Worm (Caenorhabditis elegans) whole organism, L4 larva: ENCODE measurements around the gene C16C10.2.

Experiments used
- F10B5.3 ChIP-seq: sonication (generic microtip); optimal IDR thresholded peaks from 2 replicates; lab custom pipeline; 2016; ENCODE audit warnings: mild to moderate bottlenecking, missing genetic modification characterization, missing compliant biosample characterization
- F26F4.8 ChIP-seq: fragments of 200-800 bp; sonication (Bioruptor generic); conservative IDR thresholded peaks from 2 replicates; pipeline ENCODE4 v1.3.6; 2022; ENCODE audit warnings: missing genetic modification characterization, missing compliant biosample characterization
- F44E2.7 ChIP-seq: fragments of 200-800 bp; sonication (Bioruptor generic); IDR thresholded peaks from 2 replicates; pipeline ENCODE4 v2.1.2; 2022; ENCODE audit warnings: missing genetic modification characterization, missing compliant biosample characterization
- R02D3.7 ChIP-seq: fragments of 150-350 bp; sonication (generic microtip); optimal IDR thresholded peaks from 3 replicates; lab custom pipeline; 2014; ENCODE audit warnings: missing biosample characterization, missing genetic modification characterization
- T20F7.1 ChIP-seq: fragments of 200-800 bp; sonication (Bioruptor generic); optimal IDR thresholded peaks from 2 replicates; lab custom pipeline; 2018; ENCODE audit warnings: mild to moderate bottlenecking, missing genetic modification characterization, missing compliant biosample characterization
- T26A8.4 ChIP-seq: fragments of 200-800 bp; sonication (Bioruptor generic); IDR thresholded peaks from 2 replicates; pipeline ENCODE4 v1.3.6; 2022; ENCODE audit warnings: missing genetic modification characterization, missing compliant biosample characterization
- Y5F2A.4 ChIP-seq: fragments of 200-800 bp; sonication (Bioruptor generic); optimal IDR thresholded peaks from 2 replicates; lab custom pipeline; 2018; ENCODE audit warnings: mild to moderate bottlenecking, missing genetic modification characterization, missing compliant biosample characterization
- ZK546.5 ChIP-seq, 2 experiments: sonication (generic microtip); optimal IDR thresholded peaks; 2 replicates each; lab custom pipeline; 2017; ENCODE audit warnings: missing biosample characterization in 2 of 2, missing genetic modification characterization in 2 of 2
- ceh-20 ChIP-seq: fragments of 200-800 bp; sonication (Bioruptor generic); IDR thresholded peaks from 2 replicates; pipeline ENCODE4 v1.3.6; 2022; ENCODE audit warnings: missing genetic modification reagents, missing genetic modification characterization, missing compliant biosample characterization
- ceh-44 ChIP-seq: fragments of 200-800 bp; sonication (Bioruptor generic); IDR thresholded peaks from 2 replicates; pipeline ENCODE4 v1.3.6; 2022; ENCODE audit warnings: missing genetic modification reagents, missing genetic modification characterization, missing compliant biosample characterization
- ceh-82 ChIP-seq: sonication (generic microtip); optimal IDR thresholded peaks from 2 replicates; lab custom pipeline; 2017; ENCODE audit warnings: missing biosample characterization, missing genetic modification characterization
- cey-2 ChIP-seq: sonication (generic microtip); optimal IDR thresholded peaks from 3 replicates; lab custom pipeline; 2017; ENCODE audit warnings: missing genetic modification characterization, mild to moderate bottlenecking, missing compliant biosample characterization, antibody characterized with exemption, borderline replicate concordance; ENCODE audit not compliant: insufficient read depth
- daf-16 ChIP-seq, 3 experiments: sonication (generic microtip); optimal IDR thresholded peaks; 2 replicates each; lab custom pipeline; 2016 to 2017; ENCODE audit warnings: missing genetic modification characterization in 3 of 3, missing genetic modification reagents in 3 of 3, mild to moderate bottlenecking in 2 of 3, missing compliant biosample characterization in 2 of 3, missing biosample characterization in 1 of 3, moderate library complexity in 1 of 3
- daf-19 ChIP-seq: fragments of 200-800 bp; sonication (Bioruptor generic); conservative IDR thresholded peaks from 2 replicates; pipeline ENCODE4 v1.3.6; 2022; ENCODE audit warnings: missing genetic modification characterization, missing compliant biosample characterization
- dmd-9 ChIP-seq: fragments of 200-800 bp; sonication (Bioruptor generic); IDR thresholded peaks from 2 replicates; pipeline ENCODE4 v1.3.6; 2022; ENCODE audit warnings: missing genetic modification reagents, missing genetic modification characterization, missing compliant biosample characterization
- dpl-1 ChIP-seq: fragments of 150-350 bp; optimal IDR thresholded peaks from 2 replicates; lab custom pipeline; 2014; ENCODE audit warnings: missing biosample characterization, missing genetic modification reagents, missing genetic modification characterization
- egl-27 ChIP-seq: sonication (generic microtip); optimal IDR thresholded peaks from 3 replicates; lab custom pipeline; 2017; ENCODE audit warnings: missing biosample characterization, missing genetic modification reagents, missing genetic modification characterization
- hif-1 ChIP-seq, 2 experiments: sonication (generic microtip); optimal IDR thresholded peaks; 2 replicates each; lab custom pipeline; 2016 to 2017; ENCODE audit warnings: missing compliant biosample characterization in 2 of 2, missing genetic modification characterization in 2 of 2, missing genetic modification reagents in 2 of 2, missing genotype in 2 of 2, mild to moderate bottlenecking in 1 of 2
- hmg-1.1 ChIP-seq: fragments of 200-800 bp; sonication (Bioruptor generic); IDR thresholded peaks from 2 replicates; pipeline ENCODE4 v1.3.6; 2022; ENCODE audit warnings: missing genetic modification reagents, missing genetic modification characterization, missing compliant biosample characterization
- jun-1 ChIP-seq: fragments of 150-350 bp; optimal IDR thresholded peaks from 2 replicates; lab custom pipeline; 2014; ENCODE audit warnings: missing biosample characterization, missing genetic modification reagents, missing genetic modification characterization
- lim-7 ChIP-seq: fragments of 200-800 bp; sonication (Bioruptor generic); IDR thresholded peaks from 2 replicates; pipeline ENCODE4 v1.3.6; 2022; ENCODE audit warnings: missing genetic modification characterization, missing compliant biosample characterization
- lin-1 ChIP-seq: fragments of 200-800 bp; sonication (Bioruptor generic); IDR thresholded peaks from 2 replicates; pipeline ENCODE4 v1.3.6; 2022; ENCODE audit warnings: missing genetic modification reagents, missing genetic modification characterization, missing compliant biosample characterization
- lin-39 ChIP-seq: fragments of 150-350 bp; optimal IDR thresholded peaks from 2 replicates; lab custom pipeline; 2014; ENCODE audit warnings: missing biosample characterization, missing genetic modification reagents, missing genetic modification characterization
- lir-3 ChIP-seq: sonication (generic microtip); optimal IDR thresholded peaks from 2 replicates; lab custom pipeline; 2016; ENCODE audit warnings: mild to moderate bottlenecking, missing genetic modification characterization, missing compliant biosample characterization
- mdl-1 ChIP-seq, 2 experiments: fragments of 150-350 bp in 1 of 2; sonication (generic microtip) in 1 of 2; optimal IDR thresholded peaks; 2 replicates each; lab custom pipeline; 2014 to 2017; ENCODE audit warnings: missing biosample characterization in 2 of 2, missing genetic modification characterization in 2 of 2
- mdt-29 ChIP-seq: fragments of 200-800 bp; sonication (Bioruptor generic); IDR thresholded peaks from 2 replicates; pipeline ENCODE4 v1.3.6; 2022; ENCODE audit warnings: missing genetic modification reagents, missing genetic modification characterization, missing compliant biosample characterization
- mep-1 ChIP-seq: fragments of 150-350 bp; sonication (generic microtip); optimal IDR thresholded peaks from 3 replicates; lab custom pipeline; 2014; ENCODE audit warnings: missing biosample characterization, missing genetic modification characterization
- mes-2 ChIP-seq: sonication (generic microtip); optimal IDR thresholded peaks from 2 replicates; lab custom pipeline; 2016; ENCODE audit warnings: missing genotype, mild to moderate bottlenecking, missing genetic modification characterization, missing compliant biosample characterization; ENCODE audit not compliant: poor library complexity, severe bottlenecking
- mxl-2 ChIP-seq: fragments of 200-800 bp; sonication (Bioruptor generic); conservative IDR thresholded peaks from 2 replicates; pipeline ENCODE4 v1.3.6; 2022; ENCODE audit warnings: missing genetic modification reagents, missing genetic modification characterization, missing compliant biosample characterization
- mxl-3 ChIP-seq: fragments of 200-800 bp; sonication (Bioruptor generic); optimal IDR thresholded peaks from 2 replicates; lab custom pipeline; 2018; ENCODE audit warnings: mild to moderate bottlenecking, missing genetic modification characterization, missing compliant biosample characterization
- nhr-25 ChIP-seq: sonication (generic microtip); optimal IDR thresholded peaks from 2 replicates; lab custom pipeline; 2017; ENCODE audit warnings: missing genetic modification characterization, mild to moderate bottlenecking, missing compliant biosample characterization, antibody characterized with exemption, moderate library complexity, borderline replicate concordance; ENCODE audit not compliant: insufficient read depth
- nhr-41 ChIP-seq: fragments of 200-800 bp; sonication (Bioruptor generic); IDR thresholded peaks from 2 replicates; pipeline ENCODE4 v1.3.6; 2022; ENCODE audit warnings: missing genetic modification reagents, missing genetic modification characterization, missing compliant biosample characterization
- nhr-42 ChIP-seq: fragments of 200-800 bp; sonication (Bioruptor generic); IDR thresholded peaks from 2 replicates; pipeline ENCODE4 v1.3.6; 2022; ENCODE audit warnings: missing genetic modification characterization, missing compliant biosample characterization
- nhr-48 ChIP-seq: sonication (generic microtip); optimal IDR thresholded peaks from 2 replicates; lab custom pipeline; 2016; ENCODE audit warnings: mild to moderate bottlenecking, missing genetic modification characterization, missing compliant biosample characterization
- nhr-6 ChIP-seq: fragments of 150-350 bp; optimal IDR thresholded peaks from 2 replicates; lab custom pipeline; 2014; ENCODE audit warnings: missing biosample characterization, missing genetic modification characterization
- nhr-76 ChIP-seq: fragments of 150-350 bp; optimal IDR thresholded peaks from 2 replicates; lab custom pipeline; 2014; ENCODE audit warnings: missing biosample characterization, missing genetic modification characterization
- rbr-2 ChIP-seq: sonication (generic microtip); optimal IDR thresholded peaks from 2 replicates; lab custom pipeline; 2016; ENCODE audit warnings: missing genotype, missing genetic modification characterization, missing compliant biosample characterization
- set-16 ChIP-seq: fragments of 200-800 bp; sonication (Bioruptor generic); IDR thresholded peaks from 2 replicates; pipeline ENCODE4 v1.3.6; 2022; ENCODE audit warnings: missing genetic modification reagents, missing genetic modification characterization, missing compliant biosample characterization
- skn-1 ChIP-seq: fragments of 150-350 bp; optimal IDR thresholded peaks from 2 replicates; lab custom pipeline; 2014; ENCODE audit warnings: missing biosample characterization, missing genetic modification characterization
- snpc-1.2 ChIP-seq: fragments of 200-800 bp; sonication (Bioruptor generic); IDR thresholded peaks from 2 replicates; pipeline ENCODE4 v1.3.6; 2022; ENCODE audit warnings: missing genetic modification reagents, missing genetic modification characterization, missing compliant biosample characterization
- snpc-4 ChIP-seq: fragments of 150-350 bp; optimal IDR thresholded peaks from 2 replicates; lab custom pipeline; 2014; ENCODE audit warnings: missing biosample characterization, missing genetic modification characterization
- spr-1 ChIP-seq: sonication (generic microtip); optimal IDR thresholded peaks from 2 replicates; lab custom pipeline; 2016; ENCODE audit warnings: mild to moderate bottlenecking, missing genetic modification characterization, missing compliant biosample characterization
- unc-130 ChIP-seq: sonication (generic microtip); optimal IDR thresholded peaks from 2 replicates; lab custom pipeline; 2016; ENCODE audit warnings: missing genetic modification reagents, missing genetic modification characterization, missing compliant biosample characterization
- unc-62 ChIP-seq, 3 experiments: fragments of 150-350 bp in 1 of 3; sonication (generic microtip); optimal IDR thresholded peaks in 2 of 3; peaks in 1 of 3; 1 replicate in 1 of 3; 2 replicates in 2 of 3; lab custom pipeline; 2014 to 2017; ENCODE audit warnings: missing biosample characterization in 3 of 3, missing genetic modification characterization in 3 of 3, missing genetic modification reagents in 3 of 3, missing genotype in 1 of 3
- vab-7 ChIP-seq: fragments of 200-800 bp; sonication (Bioruptor generic); IDR thresholded peaks from 2 replicates; pipeline ENCODE4 v1.3.6; 2022; ENCODE audit warnings: missing genetic modification reagents, missing genetic modification characterization, missing compliant biosample characterization
- zag-1 ChIP-seq: fragments of 150-350 bp; optimal IDR thresholded peaks from 2 replicates; lab custom pipeline; 2014; ENCODE audit warnings: missing biosample characterization, missing genetic modification characterization
- zfp-2 ChIP-seq: sonication (generic microtip); optimal IDR thresholded peaks from 2 replicates; lab custom pipeline; 2016; ENCODE audit warnings: mild to moderate bottlenecking, missing genetic modification characterization, missing compliant biosample characterization

C16C10.2 gene

ce11 chrIII:4196988-4197384, 18.5 kb upstream of the C16C10.2 start, which contains the start of gene asd-1:
Gene asd-1, plus strand, starts transcription at chrIII:4197285.
- TF ChIP-seq R02D3.7 (tag; lab: Kevin White, UChicago) (no peak), lin-39 (tag; lab: Kevin White, UChicago) (no peak), egl-27 (tag; lab: Kevin White, UChicago) (no peak), mxl-3 (GFP tag; lab: Kevin White, UChicago) (no peak), nhr-41 (GFP tag; lab: Robert Waterston, UW) (no peak), lim-7 (GFP tag; lab: Robert Waterston, UW) (no peak), jun-1 (tag; lab: Kevin White, UChicago) (no peak), nhr-76 (no peak), unc-130 (no peak), hmg-1.1 (no peak), zfp-2 (tag; lab: Kevin White, UChicago) (no peak), cey-2 (tag; lab: Kevin White, UChicago) (no peak)
- TF ChIP-seq, all 104 proteins: peak for 0

ce11 chrIII:4196301-4196987, 18.0 kb upstream of the C16C10.2 start:
- TF ChIP-seq daf-19 (GFP tag; lab: Robert Waterston, UW) (no peak), ceh-82 (tag; lab: Kevin White, UChicago) (no peak), mdt-29 (GFP tag; lab: Robert Waterston, UW) (no peak), rbr-2 (tag; lab: Kevin White, UChicago) (peak; percentile 45), ceh-20 (GFP tag; lab: Robert Waterston, UW) (no peak), mdl-1 (tag; optimal IDR thresholded peaks at IDR 0.05; lab: Kevin White, UChicago) (peak; percentile 80 to 91), nhr-41 (GFP tag; lab: Robert Waterston, UW) (no peak), T20F7.1 (GFP tag; lab: Kevin White, UChicago) (no peak), lim-7 (GFP tag; lab: Robert Waterston, UW) (no peak), set-16 (GFP tag; lab: Robert Waterston, UW) (no peak), dmd-9 (GFP tag; lab: Robert Waterston, UW) (no peak), F10B5.3 (tag; lab: Kevin White, UChicago) (no peak), lin-1 (GFP tag; lab: Robert Waterston, UW) (no peak), dpl-1 (GFP tag; lab: Kevin White, UChicago) (peak; percentile 42), spr-1 (tag; lab: Kevin White, UChicago) (no peak), mep-1 (tag; lab: Kevin White, UChicago) (peak; percentile 65), F26F4.8 (GFP tag; lab: Robert Waterston, UW) (no peak), ZK546.5 (tag; optimal IDR thresholded peaks at IDR 0.05; lab: Kevin White, UChicago) (no peak), unc-62 (GFP tag; optimal IDR thresholded peaks at IDR 0.05 in 1 of 2; lab: Kevin White, UChicago) (no peak), unc-62 (tag; optimal IDR thresholded peaks at IDR 0.05; lab: Kevin White, UChicago) (no peak), Y5F2A.4 (GFP tag; lab: Kevin White, UChicago) (no peak), nhr-25 (tag; lab: Kevin White, UChicago) (no peak), ceh-44 (GFP tag; lab: Robert Waterston, UW) (no peak), nhr-42 (GFP tag; lab: Robert Waterston, UW) (no peak), daf-16 (GFP tag; optimal IDR thresholded peaks at IDR 0.05; lab: Kevin White, UChicago) (no peak), daf-16 (tag; optimal IDR thresholded peaks at IDR 0.05; lab: Kevin White, UChicago) (no peak), skn-1 (no peak), mxl-2 (GFP tag; lab: Robert Waterston, UW) (no peak), lir-3 (no peak), nhr-48 (tag; lab: Kevin White, UChicago) (no peak), T26A8.4 (no peak), nhr-6 (tag; lab: Kevin White, UChicago) (peak; percentile 45), F44E2.7 (no peak), hif-1 (tag; optimal IDR thresholded peaks at IDR 0.05; lab: Kevin White, UChicago) (peak in 1 of 2 experiments; percentile 67), vab-7 (GFP tag; lab: Robert Waterston, UW) (no peak), R02D3.7 (tag; lab: Kevin White, UChicago) (no peak), mes-2 (tag; lab: Kevin White, UChicago) (peak; percentile 86), zag-1 (no peak), snpc-4 (tag; lab: Kevin White, UChicago) (no peak), snpc-1.2 (GFP tag; lab: Robert Waterston, UW) (no peak)
